Worm (Caenorhabditis elegans): ENCODE results near the gene msp-50.

Gene msp-50

DNA sequence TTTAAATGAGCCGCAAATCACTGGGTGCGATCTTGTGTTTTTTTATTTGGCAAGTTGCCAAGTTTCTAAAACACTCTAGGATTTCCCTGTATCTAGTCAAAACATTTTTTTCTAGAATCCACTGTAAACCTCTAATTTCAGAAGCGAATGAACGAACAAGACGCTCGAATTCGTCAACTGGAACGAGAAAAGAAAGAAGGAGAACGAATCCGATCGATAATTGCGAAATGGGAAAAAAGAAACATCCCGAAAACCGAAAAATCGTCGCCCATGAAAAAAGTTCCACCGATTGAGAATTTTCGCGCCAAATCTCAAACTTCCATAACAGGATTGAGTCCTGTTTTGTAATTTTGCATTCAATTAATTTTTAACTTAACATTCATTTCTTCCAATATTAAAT is 22.7 kb upstream of the msp-50 start:
- TF ChIP-seq tbx-2 (tag; optimal IDR thresholded peaks at IDR 0.05) (no peak), pat-9 (tag; optimal IDR thresholded peaks at IDR 0.05) (no peak), hlh-13 (GFP tag; optimal IDR thresholded peaks at IDR 0.05) (no peak), pha-2 (tag; optimal IDR thresholded peaks at IDR 0.05) (no peak), ceh-22 (tag; optimal IDR thresholded peaks at IDR 0.05) (no peak), hlh-8 (tag; optimal IDR thresholded peaks at IDR 0.05) (no peak), nfya-1 (tag; optimal IDR thresholded peaks at IDR 0.05) (no peak)

- TF ChIP-seq odd-2 (tag; optimal IDR thresholded peaks at IDR 0.05): no peak
- no peak for TF ChIP-seq madf-2 (tag; optimal IDR thresholded peaks at IDR 0.05)
These were observed 21.7 kb upstream of the msp-50 start, which contains the start of gene C27D6.12 for ce11 chrII:5177902-5178301. C27D6.12 (minus strand) TSS chrII:5178002.

- no peak for TF ChIP-seq tbx-7 (tag; optimal IDR thresholded peaks at IDR 0.05)
- no peak for TF ChIP-seq syd-9 (tag; optimal IDR thresholded peaks at IDR 0.05)
- no peak for TF ChIP-seq ceh-34 (tag; optimal IDR thresholded peaks at IDR 0.05)
- TF ChIP-seq dmd-4 (tag; optimal IDR thresholded peaks at IDR 0.05; ENCODE audit: borderline replicate concordance): no peak
- no peak for TF ChIP-seq che-1 (tag; optimal IDR thresholded peaks at IDR 0.05)
- no peak for TF ChIP-seq ceh-19 (GFP tag; optimal IDR thresholded peaks at IDR 0.05)
- no peak for TF ChIP-seq ttx-3 (tag; optimal IDR thresholded peaks at IDR 0.05)
- TF ChIP-seq ref-2 (tag; optimal IDR thresholded peaks at IDR 0.05): no peak
- TF ChIP-seq madf-2 (tag; optimal IDR thresholded peaks at IDR 0.05): no peak
- no peak for TF ChIP-seq pat-9 (tag; optimal IDR thresholded peaks at IDR 0.05)
- no peak for TF ChIP-seq lin-11 (tag; optimal IDR thresholded peaks at IDR 0.05)
- no peak for TF ChIP-seq ceh-45 (GFP tag; IDR thresholded peaks at IDR 0.05)
- TF ChIP-seq pha-4 (tag; optimal IDR thresholded peaks at IDR 0.05): no peak
- no peak for TF ChIP-seq fkh-6 (tag; optimal IDR thresholded peaks at IDR 0.05)
- TF ChIP-seq pag-3 (tag; optimal IDR thresholded peaks at IDR 0.05; ENCODE audit: borderline replicate concordance): no peak
- no peak for TF ChIP-seq hlh-30 (tag; optimal IDR thresholded peaks at IDR 0.05; ENCODE audit: insufficient read depth)
- TF ChIP-seq npax-4 (tag; optimal IDR thresholded peaks at IDR 0.05): no peak
These were observed 21.0 kb upstream of the msp-50 start for ce11 chrII:5178609-5179008.

- no peak for TF ChIP-seq T23F11.4 (GFP tag; optimal IDR thresholded peaks at IDR 0.05)
- TF ChIP-seq npax-4 (tag; optimal IDR thresholded peaks at IDR 0.05): no peak
- no peak for TF ChIP-seq unc-42 (tag; optimal IDR thresholded peaks at IDR 0.05)
- TF ChIP-seq hlh-13 (GFP tag; optimal IDR thresholded peaks at IDR 0.05): no peak
- TF ChIP-seq syd-9 (tag; optimal IDR thresholded peaks at IDR 0.05): no peak
- TF ChIP-seq pha-4 (tag; optimal IDR thresholded peaks at IDR 0.05): no peak
- TF ChIP-seq fkh-6 (tag; optimal IDR thresholded peaks at IDR 0.05): no peak
- no peak for TF ChIP-seq ceh-18 (tag; optimal IDR thresholded peaks at IDR 0.05)
- TF ChIP-seq elt-4 (tag; optimal IDR thresholded peaks at IDR 0.05): no peak
These were observed 19.3 kb upstream of the msp-50 start for ce11 chrII:5180272-5180671.

DNA sequence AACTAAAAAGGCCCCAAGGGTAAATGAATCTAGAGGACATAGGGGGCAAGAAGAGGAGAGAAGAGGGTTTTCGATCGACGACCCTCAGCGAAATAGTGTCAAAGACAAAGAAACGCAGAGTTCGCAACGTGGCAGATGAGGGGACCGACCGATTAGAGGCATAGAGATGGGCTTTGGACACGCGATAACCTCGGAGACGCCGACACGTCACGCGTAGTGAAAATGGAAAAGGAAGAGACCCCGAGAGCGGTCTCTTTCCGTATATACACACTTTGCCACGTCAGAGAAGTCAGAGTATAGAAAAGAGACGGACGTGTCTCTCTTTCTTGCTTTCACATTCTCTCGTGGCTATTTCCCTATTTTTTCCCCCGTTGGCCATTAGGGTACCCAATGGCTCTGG is 18.1 kb upstream of the msp-50 start:
- no peak for TF ChIP-seq tbx-7 (tag; optimal IDR thresholded peaks at IDR 0.05)
- TF ChIP-seq ceh-6 (GFP tag; optimal IDR thresholded peaks at IDR 0.05): no peak
- TF ChIP-seq fkh-6 (tag; optimal IDR thresholded peaks at IDR 0.05): no peak
- TF ChIP-seq elt-4 (tag; optimal IDR thresholded peaks at IDR 0.05): no peak
- TF ChIP-seq ref-2 (tag; optimal IDR thresholded peaks at IDR 0.05): peak; percentile 61
- peak; percentile 36 for TF ChIP-seq F13H6.1 (tag; optimal IDR thresholded peaks at IDR 0.05)
- TF ChIP-seq fkh-10 (GFP tag; optimal IDR thresholded peaks at IDR 0.05): no peak
- peak; percentile 83 for TF ChIP-seq elt-2 (tag; optimal IDR thresholded peaks at IDR 0.05)
- TF ChIP-seq unc-86 (tag; optimal IDR thresholded peaks at IDR 0.05): no peak
- TF ChIP-seq zip-5 (tag; optimal IDR thresholded peaks at IDR 0.05): no peak
- no peak for TF ChIP-seq sox-4 (tag; optimal IDR thresholded peaks at IDR 0.05)
- TF ChIP-seq ceh-24 (tag; optimal IDR thresholded peaks at IDR 0.05): no peak
- TF ChIP-seq unc-3 (GFP tag; conservative IDR thresholded peaks at IDR 0.05): no peak
- peak; percentile 30 for TF ChIP-seq unc-3 (tag; optimal IDR thresholded peaks at IDR 0.05)
- peak; percentile 87 for TF ChIP-seq unc-55 (GFP tag; optimal IDR thresholded peaks at IDR 0.05)
- peak; percentile 52 for TF ChIP-seq rnt-1 (tag; optimal IDR thresholded peaks at IDR 0.05)
- peak; percentile 80 for TF ChIP-seq nfya-1 (tag; optimal IDR thresholded peaks at IDR 0.05)
- no peak for TF ChIP-seq sox-2 (GFP tag; IDR thresholded peaks at IDR 0.05)
- TF ChIP-seq hlh-30 (tag; optimal IDR thresholded peaks at IDR 0.05; ENCODE audit: insufficient read depth): peak; percentile 90
- TF ChIP-seq ceh-30 (tag; optimal IDR thresholded peaks at IDR 0.05): no peak
- TF ChIP-seq pag-3 (tag; optimal IDR thresholded peaks at IDR 0.05; ENCODE audit: borderline replicate concordance): no peak
- peak; percentile 55 for TF ChIP-seq tbx-2 (tag; optimal IDR thresholded peaks at IDR 0.05)
- no peak for TF ChIP-seq C08G9.2 (tag; optimal IDR thresholded peaks at IDR 0.05)
- no peak for TF ChIP-seq gmeb-2 (tag; optimal IDR thresholded peaks at IDR 0.05)
- no peak for TF ChIP-seq K02D7.2 (tag; optimal IDR thresholded peaks at IDR 0.05)
